Worm (Caenorhabditis elegans) whole organism, late embryonic: ENCODE results near the gene sax-7.

ENCODE experiments used
- fkh-6 ChIP-seq: sonication (generic microtip); optimal IDR thresholded peaks from 2 replicates; lab custom pipeline; 2016; ENCODE audit warnings: missing genetic modification characterization, missing compliant biosample characterization
- pqm-1 ChIP-seq: sonication (generic microtip); optimal IDR thresholded peaks from 2 replicates; lab custom pipeline; 2016; ENCODE audit warnings: missing genetic modification characterization, missing compliant biosample characterization

ce11 chrIV:8042897-8043296, 19.6 kb upstream of the sax-7 start:
- TF ChIP-seq fkh-6 (tag; lab: Kevin White, UChicago) (no peak), pqm-1 (tag; lab: Kevin White, UChicago) (no peak)
